Worm (Caenorhabditis elegans) whole organism, L3 larva: ENCODE results near the gene arrd-22.

Experiments
- ZK546.5 ChIP-seq: sonication (generic microtip); optimal IDR thresholded peaks from 2 replicates; lab custom pipeline; 2017; ENCODE audit warnings: missing biosample characterization, missing genetic modification characterization
- aly-2 ChIP-seq: fragments of 150-350 bp; optimal IDR thresholded peaks from 2 replicates; lab custom pipeline; 2014; ENCODE audit warnings: missing biosample characterization, missing genetic modification characterization
- ama-1 ChIP-seq: fragments of 150-350 bp; optimal IDR thresholded peaks from 2 replicates; lab custom pipeline; 2018
- ceh-16 ChIP-seq: sonication (generic microtip); optimal IDR thresholded peaks from 2 replicates; lab custom pipeline; 2017; ENCODE audit warnings: missing biosample characterization, missing genetic modification characterization
- egl-27 ChIP-seq: sonication (generic microtip); optimal IDR thresholded peaks from 4 replicates; lab custom pipeline; 2017; ENCODE audit warnings: missing biosample characterization, missing genetic modification reagents, missing genetic modification characterization
- egl-5 ChIP-seq: fragments of 150-350 bp; optimal IDR thresholded peaks from 2 replicates; lab custom pipeline; 2017; ENCODE audit warnings: missing biosample characterization, missing genetic modification reagents, missing genetic modification characterization, inconsistent platforms
- elt-2 ChIP-seq: sonication (generic microtip); optimal IDR thresholded peaks from 2 replicates; lab custom pipeline; 2016; ENCODE audit warnings: missing genetic modification reagents, mild to moderate bottlenecking, missing genetic modification characterization, missing compliant biosample characterization
- elt-3 ChIP-seq, 3 experiments: fragments of 150-350 bp in 1 of 3; sonication (generic microtip) in 2 of 3; optimal IDR thresholded peaks; 2 replicates in 2 of 3; 4 replicates in 1 of 3; lab custom pipeline; 2014 to 2017; ENCODE audit warnings: missing biosample characterization in 3 of 3, missing genetic modification characterization in 3 of 3
- fkh-10 ChIP-seq: sonication (generic microtip); optimal IDR thresholded peaks from 2 replicates; lab custom pipeline; 2017; ENCODE audit warnings: missing biosample characterization, missing genetic modification reagents, missing genetic modification characterization
- fos-1 ChIP-seq: fragments of 150-350 bp; optimal IDR thresholded peaks from 2 replicates; lab custom pipeline; 2014; ENCODE audit warnings: missing biosample characterization, missing genetic modification characterization
- hmg-11 ChIP-seq: sonication (generic microtip); optimal IDR thresholded peaks from 2 replicates; lab custom pipeline; 2016; ENCODE audit warnings: missing genetic modification characterization, missing compliant biosample characterization
- jun-1 ChIP-seq: fragments of 150-350 bp; optimal IDR thresholded peaks from 2 replicates; lab custom pipeline; 2014; ENCODE audit warnings: missing biosample characterization, missing genetic modification reagents, missing genetic modification characterization
- lin-15B ChIP-seq: fragments of 150-350 bp; optimal IDR thresholded peaks from 2 replicates; lab custom pipeline; 2014; ENCODE audit warnings: missing biosample characterization, missing genetic modification characterization
- lin-39 ChIP-seq: fragments of 150-350 bp; optimal IDR thresholded peaks from 2 replicates; lab custom pipeline; 2018; ENCODE audit warnings: missing biosample characterization, missing genetic modification reagents, missing genetic modification characterization
- lsy-12 ChIP-seq: sonication (generic microtip); optimal IDR thresholded peaks from 2 replicates; lab custom pipeline; 2016; ENCODE audit warnings: mild to moderate bottlenecking, missing genetic modification characterization, missing compliant biosample characterization
- nhr-12 ChIP-seq: fragments of 150-350 bp; optimal IDR thresholded peaks from 2 replicates; lab custom pipeline; 2014; ENCODE audit warnings: missing biosample characterization, missing genetic modification characterization
- nhr-23 ChIP-seq: fragments of 150-350 bp; optimal IDR thresholded peaks from 2 replicates; lab custom pipeline; 2014; ENCODE audit warnings: missing biosample characterization, missing genetic modification reagents, missing genetic modification characterization
- nhr-237 ChIP-seq: fragments of 150-350 bp; optimal IDR thresholded peaks from 2 replicates; lab custom pipeline; 2014; ENCODE audit warnings: missing biosample characterization, missing genetic modification characterization
- nhr-28 ChIP-seq: fragments of 150-350 bp; optimal IDR thresholded peaks from 2 replicates; lab custom pipeline; 2014; ENCODE audit warnings: missing biosample characterization, missing genetic modification characterization
- nhr-43 ChIP-seq: sonication (generic microtip); optimal IDR thresholded peaks from 2 replicates; lab custom pipeline; 2016; ENCODE audit warnings: mild to moderate bottlenecking, missing genetic modification characterization, missing compliant biosample characterization; ENCODE audit not compliant: poor library complexity, severe bottlenecking
- nhr-67 ChIP-seq: fragments of 150-350 bp; optimal IDR thresholded peaks from 2 replicates; lab custom pipeline; 2014; ENCODE audit warnings: missing biosample characterization, missing genetic modification characterization
- nhr-77 ChIP-seq: fragments of 150-350 bp; optimal IDR thresholded peaks from 2 replicates; lab custom pipeline; 2014; ENCODE audit warnings: missing biosample characterization, missing genetic modification characterization
- pha-4 ChIP-seq: fragments of 150-350 bp; optimal IDR thresholded peaks from 2 replicates; lab custom pipeline; 2014; ENCODE audit warnings: missing biosample characterization, missing genetic modification reagents, missing genetic modification characterization
- pqm-1 ChIP-seq: fragments of 150-350 bp; optimal IDR thresholded peaks from 2 replicates; lab custom pipeline; 2017; ENCODE audit warnings: missing biosample characterization, missing genetic modification characterization, inconsistent platforms
- tbx-2 ChIP-seq: sonication (generic microtip); optimal IDR thresholded peaks from 2 replicates; lab custom pipeline; 2016; ENCODE audit warnings: mild to moderate bottlenecking, missing genetic modification characterization, missing compliant biosample characterization
- unc-39 ChIP-seq: sonication (generic microtip); optimal IDR thresholded peaks from 4 replicates; lab custom pipeline; 2017; ENCODE audit warnings: missing biosample characterization, missing genetic modification characterization
- ztf-11 ChIP-seq: fragments of 150-350 bp; optimal IDR thresholded peaks from 2 replicates; lab custom pipeline; 2014; ENCODE audit warnings: missing biosample characterization, missing genetic modification characterization
- ztf-4 ChIP-seq: fragments of 150-350 bp; optimal IDR thresholded peaks from 2 replicates; lab custom pipeline; 2014; ENCODE audit warnings: missing biosample characterization, missing genetic modification characterization

The arrd-22 gene

ce11 chrV:3451646-3452045 lies 41.3 kb downstream of the arrd-22 start:
- TF ChIP-seq nhr-77 (tag; lab: Kevin White, UChicago) = no peak
- no peak for TF ChIP-seq nhr-23 (tag; lab: Kevin White, UChicago)
- no peak for TF ChIP-seq lin-39 (tag; lab: Kevin White, UChicago)
- no peak for TF ChIP-seq pqm-1
- TF ChIP-seq lsy-12 (tag; lab: Kevin White, UChicago) = no peak
- TF ChIP-seq nhr-237 = no peak
- no peak for TF ChIP-seq nhr-43 (tag; lab: Kevin White, UChicago)
- TF ChIP-seq ztf-4 (tag; lab: Kevin White, UChicago) = no peak
- TF ChIP-seq unc-39 (tag; lab: Kevin White, UChicago) = no peak
- TF ChIP-seq hmg-11 = no peak
- no peak for TF ChIP-seq ceh-16
- TF ChIP-seq pha-4 (tag; lab: Kevin White, UChicago) = no peak
- TF ChIP-seq elt-3 (tag; optimal IDR thresholded peaks at IDR 0.05; lab: Kevin White, UChicago) = no peak
- TF ChIP-seq egl-27 (tag; lab: Kevin White, UChicago) = no peak
- TF ChIP-seq ZK546.5 = no peak
- no peak for TF ChIP-seq egl-5 (tag; lab: Kevin White, UChicago)
- TF ChIP-seq tbx-2 (tag; lab: Kevin White, UChicago) = no peak
- TF ChIP-seq nhr-12 (tag; lab: Kevin White, UChicago) = no peak

DNA sequence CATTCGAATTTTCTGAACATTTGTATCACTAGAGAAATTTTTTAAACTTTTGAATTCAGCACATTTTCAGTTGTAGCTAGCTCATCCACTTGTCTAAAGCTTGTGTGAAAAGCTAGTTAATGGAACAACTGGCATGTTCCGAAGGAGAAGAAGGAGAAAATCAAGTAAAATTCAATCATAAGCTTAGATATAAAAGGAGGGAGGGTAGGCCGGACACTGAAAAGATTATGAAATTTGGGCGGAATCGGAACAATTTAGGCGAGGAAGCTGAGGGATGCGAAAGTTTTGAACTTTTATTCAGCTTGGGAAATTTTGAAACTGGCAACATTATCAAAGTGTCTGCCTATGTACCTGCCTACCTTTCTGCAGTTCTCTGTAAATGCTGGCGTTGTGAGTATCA lies 42.2 kb downstream of the arrd-22 start:
- TF ChIP-seq pqm-1 (no peak), fkh-10 (GFP tag; lab: Kevin White, UChicago) (peak; percentile 70)

DNA sequence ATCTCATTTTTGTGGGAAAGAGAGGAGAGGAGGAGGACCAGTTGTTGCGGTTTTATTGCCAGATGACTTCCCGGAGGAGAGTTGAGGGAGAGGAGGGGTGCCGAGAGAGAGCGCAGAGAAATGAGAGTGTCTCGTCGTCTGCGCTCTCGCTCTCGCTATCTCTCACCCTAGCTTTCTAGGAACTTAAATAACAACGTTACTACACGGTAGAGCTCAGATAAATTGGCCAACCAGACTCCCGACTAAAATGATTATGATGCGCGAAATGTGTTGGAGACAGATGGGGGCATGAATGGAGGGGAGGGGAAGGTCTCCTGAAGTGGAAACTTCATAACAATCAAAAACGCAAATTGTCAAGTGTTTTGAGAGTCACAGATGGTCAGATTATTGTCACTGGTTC lies 44.3 kb downstream of the arrd-22 start:
- TF ChIP-seq elt-3 (tag; optimal IDR thresholded peaks at IDR 0.05; lab: Kevin White, UChicago) (no peak), aly-2 (tag; lab: Kevin White, UChicago) (no peak), lin-39 (tag; lab: Kevin White, UChicago) (peak; percentile 22)
- TF ChIP-seq, all 47 proteins: peak for 1

DNA sequence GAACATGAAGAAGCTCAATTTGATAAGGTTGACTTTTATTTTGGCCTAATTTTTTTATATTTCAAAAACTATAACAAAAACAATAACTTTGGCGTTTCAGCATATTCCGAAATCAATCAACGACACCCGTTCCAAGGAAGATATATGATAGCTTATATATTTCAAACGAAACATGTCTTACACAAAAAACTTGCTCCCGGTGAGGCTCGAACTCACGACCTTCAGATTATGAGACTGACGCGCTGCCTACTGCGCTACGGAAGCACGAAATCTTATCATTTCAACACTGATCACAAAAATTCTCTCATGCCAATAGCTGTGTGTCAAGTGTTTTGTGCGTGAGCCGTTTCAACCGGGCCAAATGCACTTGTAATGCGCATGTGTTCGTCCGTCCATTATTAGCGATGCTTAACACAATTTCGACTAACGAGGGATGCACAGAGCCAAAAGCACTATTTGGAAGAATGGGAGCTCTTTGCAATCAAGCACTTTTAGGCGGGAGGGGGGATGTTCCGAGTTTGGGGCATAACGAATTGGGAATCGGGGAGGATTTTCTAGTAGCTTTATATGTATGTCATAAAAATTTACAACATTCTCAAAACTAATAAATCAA lies 44.9 kb downstream of the arrd-22 start:
- TF ChIP-seq pha-4 (tag; lab: Kevin White, UChicago) (no peak), elt-2 (tag; lab: Kevin White, UChicago) (no peak), ztf-11 (no peak), lin-15B (tag; lab: Kevin White, UChicago) (no peak), nhr-28 (tag; lab: Kevin White, UChicago) (no peak), nhr-67 (tag; lab: Kevin White, UChicago) (no peak), egl-5 (tag; lab: Kevin White, UChicago) (no peak), jun-1 (no peak), ama-1 (no peak), fos-1 (tag; lab: Kevin White, UChicago) (no peak), elt-3 (tag; optimal IDR thresholded peaks at IDR 0.05; lab: Kevin White, UChicago) (no peak), lsy-12 (tag; lab: Kevin White, UChicago) (no peak)

DNA sequence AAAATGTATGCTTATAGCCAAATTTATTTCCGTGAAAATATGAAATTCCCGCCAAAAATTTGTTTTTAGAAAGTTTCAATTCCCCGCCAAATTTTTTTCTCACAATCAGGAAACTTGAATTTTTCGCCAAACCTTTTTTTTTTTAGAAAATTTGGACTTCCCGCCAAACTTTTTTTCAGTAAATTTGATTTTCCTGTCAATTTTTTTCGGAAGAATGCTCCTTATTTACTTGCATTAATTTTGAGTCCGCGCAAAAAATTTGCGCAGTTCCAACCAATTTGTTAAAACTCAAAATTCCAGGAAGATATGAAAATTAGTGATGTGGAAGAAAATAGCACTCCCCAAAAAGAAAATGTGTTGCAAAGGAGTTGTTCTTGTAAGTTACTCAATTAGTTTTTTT lies 49.6 kb downstream of the arrd-22 start, which contains the start of gene slc-28.2:
Gene slc-28.2 (plus strand): TSS at position 301 of the 400 bp plus-strand sequence.
- no peak for TF ChIP-seq lin-15B (tag; lab: Kevin White, UChicago)
- TF ChIP-seq, all 47 proteins: peak for 0
